Worm (Caenorhabditis elegans): ENCODE data around the gene F01G4.6.

DNA sequence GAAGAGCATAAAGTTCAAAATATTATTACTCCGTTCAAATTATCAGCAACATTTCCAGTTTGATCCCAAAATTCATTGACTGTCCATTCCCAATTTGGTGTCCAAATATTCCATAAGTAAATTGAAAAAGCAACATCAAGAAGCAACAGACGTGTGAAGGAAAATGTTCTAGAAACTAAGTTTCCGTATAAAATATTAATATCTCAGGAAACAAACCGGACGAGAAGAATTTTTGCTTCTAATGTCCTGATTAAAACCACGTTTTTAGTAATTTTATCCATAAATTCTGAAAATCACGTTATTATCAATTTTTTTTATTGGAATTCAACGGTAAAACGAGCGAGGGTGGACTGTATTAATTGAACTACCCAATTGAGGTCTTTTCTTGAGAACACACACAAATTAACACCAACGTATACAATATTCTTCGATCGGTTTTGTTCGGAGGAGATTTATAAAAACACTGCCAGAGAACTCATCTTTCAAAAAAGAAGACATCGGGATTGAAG is 2.3 kb downstream of the F01G4.6 start, which contains the start of gene pigq-1:
- TF ChIP-seq him-1 (tag; optimal IDR thresholded peaks at IDR 0.05) (no peak), dao-5 (tag; optimal IDR thresholded peaks at IDR 0.05) (peak; percentile 12)
